Worm (Caenorhabditis elegans): ENCODE measurements around the gene nlp-19.

The nlp-19 gene

DNA sequence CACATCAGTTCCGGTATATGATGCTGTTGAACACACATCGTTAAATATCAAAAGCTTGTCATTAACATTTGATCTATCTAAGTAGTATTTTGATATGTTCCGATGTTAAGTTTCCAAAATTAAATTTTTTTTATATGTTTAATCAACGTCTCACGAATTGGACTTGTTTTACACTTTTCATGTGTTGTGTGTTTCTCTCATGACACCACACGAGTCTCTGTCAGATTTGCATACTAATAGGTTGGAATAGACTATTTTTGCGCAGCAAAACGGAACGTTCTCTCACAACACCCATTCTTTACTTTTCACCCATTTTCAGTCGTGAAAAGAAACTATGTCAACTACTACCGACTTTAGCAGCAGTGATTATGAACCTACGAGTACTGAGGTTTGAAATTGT, 12.1 kb downstream of the nlp-19 start, which contains the start of gene K09C8.8 (continued):
- TF ChIP-seq ceh-20 (GFP tag; IDR thresholded peaks at IDR 0.05) (no peak), fos-1 (tag; optimal IDR thresholded peaks at IDR 0.05) (no peak), mep-1 (tag; optimal IDR thresholded peaks at IDR 0.05) (no peak)

DNA sequence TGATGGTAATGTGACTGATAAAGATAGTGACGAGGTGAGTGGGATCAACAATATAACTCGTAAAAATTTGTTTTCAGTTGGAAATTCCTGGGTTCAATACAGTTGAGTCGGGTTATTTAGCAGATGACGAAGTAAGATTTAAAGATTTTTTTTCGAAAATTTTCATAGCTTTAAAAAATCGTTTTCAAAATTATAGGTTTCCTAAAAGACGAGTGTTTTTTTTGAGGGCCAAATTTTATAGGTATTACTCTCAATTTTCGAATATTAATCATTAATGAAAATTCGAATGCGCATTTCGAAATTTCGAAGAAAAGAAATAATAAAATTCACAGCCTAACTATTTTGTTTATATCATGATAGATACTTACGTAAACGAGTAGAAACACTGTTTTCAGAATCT, 12.6 kb downstream of the nlp-19 start:
- TF ChIP-seq aha-1 (tag) (peak; percentile 71), dmd-8 (GFP tag; IDR thresholded peaks at IDR 0.05) (no peak), snpc-1.2 (GFP tag; IDR thresholded peaks at IDR 0.05) (no peak), unc-62 (GFP tag; optimal IDR thresholded peaks at IDR 0.05 in 1 of 2) (peak in 1 of 2 experiments; percentile 85), unc-62 (tag; optimal IDR thresholded peaks at IDR 0.05) (no peak), tra-1 (GFP tag; IDR thresholded peaks at IDR 0.05) (no peak)

ce11 chrX:10976447-10977196, 18.1 kb downstream of the nlp-19 start:
- TF ChIP-seq mes-2 (tag; optimal IDR thresholded peaks at IDR 0.05; ENCODE audit: poor library complexity, severe bottlenecking) (no peak), mep-1 (tag; optimal IDR thresholded peaks at IDR 0.05) (no peak), daf-16 (GFP tag; optimal IDR thresholded peaks at IDR 0.05) (no peak), daf-16 (tag; optimal IDR thresholded peaks at IDR 0.05) (peak; percentile 93), dmd-8 (GFP tag; IDR thresholded peaks at IDR 0.05) (no peak), aly-2 (tag; optimal IDR thresholded peaks at IDR 0.05) (no peak), saeg-2 (GFP tag; IDR thresholded peaks at IDR 0.05) (no peak)

DNA sequence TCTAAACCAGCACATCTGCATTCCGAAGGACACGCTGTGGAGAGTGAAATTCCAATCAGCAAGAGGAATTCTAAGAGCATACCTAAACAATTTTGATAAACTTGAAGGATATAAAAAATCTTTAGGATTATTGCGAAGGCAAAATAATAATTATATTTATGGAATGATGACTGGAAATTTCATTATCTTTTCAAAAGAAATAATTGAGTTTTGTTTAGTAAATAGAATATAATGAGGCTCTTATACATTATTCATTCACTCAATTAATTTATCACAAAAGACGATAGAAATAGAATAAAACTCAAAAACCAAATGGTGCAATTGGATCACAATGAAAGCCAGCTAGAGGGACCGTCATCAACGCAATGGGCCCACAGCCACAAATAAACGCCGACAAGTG, 20.7 kb downstream of the nlp-19 start, which contains the start of gene pxn-2:
TSS of gene pxn-2 (minus strand) at position 101 of the 400 bp plus-strand sequence.
- no peak for TF ChIP-seq F37D6.2 (tag; optimal IDR thresholded peaks at IDR 0.05)
- TF ChIP-seq unc-62 (GFP tag; optimal IDR thresholded peaks at IDR 0.05 in 1 of 2), result peak in 1 of 2 experiments; percentile 16
- no peak for TF ChIP-seq unc-62 (tag; optimal IDR thresholded peaks at IDR 0.05)

ce11 chrX:10981374-10981773, 22.8 kb downstream of the nlp-19 start:
- TF ChIP-seq unc-130 (GFP tag; optimal IDR thresholded peaks at IDR 0.05), result no peak
- peak; percentile 62 for TF ChIP-seq aha-1 (tag)
- no peak for TF ChIP-seq snpc-1.2 (GFP tag; IDR thresholded peaks at IDR 0.05)
- peak in 1 of 2 experiments; percentile 25 for TF ChIP-seq daf-16 (GFP tag; optimal IDR thresholded peaks at IDR 0.05)
- peak; percentile 87 for TF ChIP-seq daf-16 (tag; optimal IDR thresholded peaks at IDR 0.05)
- TF ChIP-seq dmd-6 (GFP tag; IDR thresholded peaks at IDR 0.05), result peak; percentile 43

DNA sequence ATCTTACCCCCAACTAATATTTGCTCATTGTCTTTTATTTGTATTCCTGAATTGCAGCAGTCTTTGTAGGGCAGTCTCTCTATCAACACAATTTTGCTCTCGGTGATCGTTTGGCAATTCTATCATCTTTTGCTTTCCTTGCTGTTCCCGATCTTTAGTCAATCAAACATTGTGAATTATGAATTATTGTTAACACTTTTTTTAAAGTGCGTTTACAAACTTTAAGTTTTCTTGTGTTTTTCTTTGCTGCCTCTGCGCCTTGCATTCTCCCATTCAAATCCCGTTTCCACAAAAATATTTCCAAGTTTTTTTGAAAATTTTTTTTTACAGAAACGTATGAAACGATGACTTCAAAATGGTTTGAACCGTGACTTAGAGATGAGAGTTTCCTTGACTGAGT, 23.5 kb downstream of the nlp-19 start, which contains the start of gene ver-4:
TSS of gene ver-4 (plus strand) at position 301 of the 400 bp plus-strand sequence.
- TF ChIP-seq fos-1 (tag; optimal IDR thresholded peaks at IDR 0.05) (no peak), zfp-2 (tag; optimal IDR thresholded peaks at IDR 0.05) (no peak), aha-1 (tag) (peak; percentile 34), nhr-237 (tag; optimal IDR thresholded peaks at IDR 0.05) (no peak)

- TF ChIP-seq sdz-12 (GFP tag; optimal IDR thresholded peaks at IDR 0.05) (no peak), arid-1 (GFP tag; conservative IDR thresholded peaks at IDR 0.05) (no peak), pha-4 (GFP tag; IDR thresholded peaks at IDR 0.05) (no peak), pha-4 (tag; optimal IDR thresholded peaks at IDR 0.05) (no peak), lin-29 (GFP tag; IDR thresholded peaks at IDR 0.05) (no peak), Y105C5A.15 (GFP tag; IDR thresholded peaks at IDR 0.05) (no peak), zfp-3 (GFP tag; conservative IDR thresholded peaks at IDR 0.05) (no peak), F37D6.2 (tag; optimal IDR thresholded peaks at IDR 0.05) (no peak), madf-5 (GFP tag; IDR thresholded peaks at IDR 0.05) (no peak), ZK337.2 (GFP tag; IDR thresholded peaks at IDR 0.05) (no peak), jun-1 (tag; optimal IDR thresholded peaks at IDR 0.05) (no peak), cey-2 (tag; optimal IDR thresholded peaks at IDR 0.05; ENCODE audit: borderline replicate concordance, insufficient read depth) (no peak), nhr-41 (GFP tag; IDR thresholded peaks at IDR 0.05) (no peak), lin-13 (GFP tag; optimal IDR thresholded peaks at IDR 0.05) (no peak), saeg-2 (GFP tag; IDR thresholded peaks at IDR 0.05) (no peak), T20F7.1 (GFP tag; optimal IDR thresholded peaks at IDR 0.05) (no peak)
Observed at ce11 chrX:10989286-10989685, 30.8 kb downstream of the nlp-19 start.
